Worm (Caenorhabditis elegans): ENCODE data around the gene T09D3.8.

T09D3.8 gene

ce11 chrV:5329677-5330266, 35.2 kb upstream of the T09D3.8 start (continued):
- no peak for TF ChIP-seq lin-15B (tag; optimal IDR thresholded peaks at IDR 0.05)
- TF ChIP-seq nhr-90 (tag; optimal IDR thresholded peaks at IDR 0.05; ENCODE audit: poor library complexity), result peak; percentile 67
- no peak for TF ChIP-seq ceh-63 (GFP tag; optimal IDR thresholded peaks at IDR 0.05)
- TF ChIP-seq hlh-17 (GFP tag; optimal IDR thresholded peaks at IDR 0.05; ENCODE audit: borderline replicate concordance), result no peak
- TF ChIP-seq elt-2 (tag; optimal IDR thresholded peaks at IDR 0.05), result peak; percentile 46
- no peak for TF ChIP-seq egl-27 (tag; optimal IDR thresholded peaks at IDR 0.05)
- TF ChIP-seq egl-13 (tag; optimal IDR thresholded peaks at IDR 0.05), result no peak
- TF ChIP-seq unc-98 (GFP tag; IDR thresholded peaks at IDR 0.05), result no peak
- TF ChIP-seq ztf-4 (tag; optimal IDR thresholded peaks at IDR 0.05), result no peak
- TF ChIP-seq hpl-2 (GFP tag; optimal IDR thresholded peaks at IDR 0.05), result no peak
- no peak for TF ChIP-seq nhr-12 (tag; optimal IDR thresholded peaks at IDR 0.05)
- TF ChIP-seq nhr-11 (tag; optimal IDR thresholded peaks at IDR 0.05), result no peak
- no peak for TF ChIP-seq unc-62 (GFP tag; optimal IDR thresholded peaks at IDR 0.05)
- TF ChIP-seq lin-35 (GFP tag; optimal IDR thresholded peaks at IDR 0.05), result peak in 1 of 2 experiments; percentile 6
- no peak for TF ChIP-seq tbx-2 (tag; optimal IDR thresholded peaks at IDR 0.05)
- no peak for TF ChIP-seq pax-3 (tag; optimal IDR thresholded peaks at IDR 0.05)
- TF ChIP-seq fkh-4 (tag; optimal IDR thresholded peaks at IDR 0.05; ENCODE audit: borderline replicate concordance), result no peak
- peak; percentile 25 for TF ChIP-seq dsc-1 (tag; optimal IDR thresholded peaks at IDR 0.05)
- no peak for TF ChIP-seq Y116A8C.19 (tag; optimal IDR thresholded peaks at IDR 0.05; ENCODE audit: borderline replicate concordance)
- TF ChIP-seq jun-1 (tag; optimal IDR thresholded peaks at IDR 0.05), result no peak
- no peak for TF ChIP-seq C04F5.9 (tag; optimal IDR thresholded peaks at IDR 0.05)
- peak; percentile 93 for TF ChIP-seq blmp-1 (tag; optimal IDR thresholded peaks at IDR 0.05)
- peak in 2 of 6 experiments; percentile 17 to 49 for TF ChIP-seq elt-3 (tag; optimal IDR thresholded peaks at IDR 0.05)
- TF ChIP-seq dpl-1 (GFP tag; optimal IDR thresholded peaks at IDR 0.05), result peak in 2 of 3 experiments; percentile 8 to 18
- TF ChIP-seq nhr-20 (tag; optimal IDR thresholded peaks at IDR 0.05), result peak; percentile 60
- peak; percentile 59 for TF ChIP-seq mep-1 (tag; optimal IDR thresholded peaks at IDR 0.05)
- no peak for TF ChIP-seq sptf-1 (tag; optimal IDR thresholded peaks at IDR 0.05)
- TF ChIP-seq pag-3 (tag; optimal IDR thresholded peaks at IDR 0.05; ENCODE audit: borderline replicate concordance, insufficient read depth), result peak; percentile 85
- peak in 1 of 2 experiments; percentile 39 for TF ChIP-seq lsy-2 (tag; optimal IDR thresholded peaks at IDR 0.05)
- TF ChIP-seq sox-4 (tag; optimal IDR thresholded peaks at IDR 0.05), result no peak
- no peak for TF ChIP-seq mdl-1 (tag; optimal IDR thresholded peaks at IDR 0.05)
- TF ChIP-seq pqm-1 (tag; optimal IDR thresholded peaks at IDR 0.05), result no peak
- no peak for TF ChIP-seq aly-2 (tag; optimal IDR thresholded peaks at IDR 0.05)
- no peak for TF ChIP-seq nhr-84 (tag; optimal IDR thresholded peaks at IDR 0.05)
- TF ChIP-seq sup-37 (GFP tag; optimal IDR thresholded peaks at IDR 0.05), result no peak
- TF ChIP-seq ztf-11 (tag; optimal IDR thresholded peaks at IDR 0.05), result no peak
- TF ChIP-seq unc-30 (tag; optimal IDR thresholded peaks at IDR 0.05), result no peak
- no peak for TF ChIP-seq lin-39 (tag; optimal IDR thresholded peaks at IDR 0.05)
- no peak for TF ChIP-seq unc-86 (tag; optimal IDR thresholded peaks at IDR 0.05)
- peak; percentile 45 for TF ChIP-seq nhr-77 (tag; optimal IDR thresholded peaks at IDR 0.05)
- TF ChIP-seq aha-1 (tag; optimal IDR thresholded peaks at IDR 0.05), result no peak
- no peak for TF ChIP-seq nhr-76 (tag; optimal IDR thresholded peaks at IDR 0.05)
- no peak for TF ChIP-seq zag-1 (tag; optimal IDR thresholded peaks at IDR 0.05)
- TF ChIP-seq irx-1 (tag; optimal IDR thresholded peaks at IDR 0.05), result no peak
- TF ChIP-seq lin-14 (GFP tag; optimal IDR thresholded peaks at IDR 0.05), result peak; percentile 86
- no peak for TF ChIP-seq lir-3 (tag; optimal IDR thresholded peaks at IDR 0.05; ENCODE audit: poor library complexity)
- peak; percentile 66 for TF ChIP-seq nhr-85 (tag)
- TF ChIP-seq F16B12.6 (tag; optimal IDR thresholded peaks at IDR 0.05), result no peak
- no peak for TF ChIP-seq ceh-82 (tag; optimal IDR thresholded peaks at IDR 0.05)
- TF ChIP-seq swsn-7 (tag; optimal IDR thresholded peaks at IDR 0.05), result no peak
- no peak for TF ChIP-seq mab-9 (GFP tag; IDR thresholded peaks at IDR 0.05)
- TF ChIP-seq zip-4 (GFP tag; optimal IDR thresholded peaks at IDR 0.05), result no peak
